Fruit fly (Drosophila melanogaster): ENCODE results near the gene CG3437.

CG3437 gene

DNA sequence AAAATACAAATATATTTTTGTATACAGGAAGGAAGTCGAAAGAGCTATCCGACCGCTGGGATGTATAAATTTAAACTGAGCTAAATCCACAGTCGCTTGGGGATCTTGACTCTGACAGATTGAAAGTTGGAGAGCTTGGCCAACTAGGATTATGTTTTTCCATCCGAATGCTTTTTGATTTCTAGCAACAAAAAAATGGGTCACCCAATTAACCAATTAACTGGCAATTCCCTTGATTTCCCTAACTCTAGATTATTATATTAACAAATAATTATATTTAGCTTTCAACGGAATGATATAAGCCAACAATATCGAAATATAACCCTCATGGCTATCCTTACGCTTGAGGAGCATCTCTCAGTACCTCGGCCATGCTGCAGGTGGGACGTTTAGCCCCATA, 40.2 kb downstream of the CG3437 start, which contains the start of gene CG3982:
CG3982 (minus strand) TSS at position 101 of the 400 bp plus-strand sequence.
- TF ChIP-seq CTCF (optimal IDR thresholded peaks at IDR 0.05) = no peak
- TF ChIP-seq CG8478 (optimal IDR thresholded peaks at IDR 0.05) = no peak

- TF ChIP-seq CG8478 (optimal IDR thresholded peaks at IDR 0.05) = no peak
- no peak for TF ChIP-seq CTCF (optimal IDR thresholded peaks at IDR 0.05)
Measured at dm6 chr3L:9410754-9411423, 46.6 kb downstream of the CG3437 start, which contains the start of the genes CG4022 and Cpsf5. TSS of gene CG4022 (minus strand) at chr3L:9410832. TSS of gene Cpsf5 (plus strand) at chr3L:9411038.

DNA sequence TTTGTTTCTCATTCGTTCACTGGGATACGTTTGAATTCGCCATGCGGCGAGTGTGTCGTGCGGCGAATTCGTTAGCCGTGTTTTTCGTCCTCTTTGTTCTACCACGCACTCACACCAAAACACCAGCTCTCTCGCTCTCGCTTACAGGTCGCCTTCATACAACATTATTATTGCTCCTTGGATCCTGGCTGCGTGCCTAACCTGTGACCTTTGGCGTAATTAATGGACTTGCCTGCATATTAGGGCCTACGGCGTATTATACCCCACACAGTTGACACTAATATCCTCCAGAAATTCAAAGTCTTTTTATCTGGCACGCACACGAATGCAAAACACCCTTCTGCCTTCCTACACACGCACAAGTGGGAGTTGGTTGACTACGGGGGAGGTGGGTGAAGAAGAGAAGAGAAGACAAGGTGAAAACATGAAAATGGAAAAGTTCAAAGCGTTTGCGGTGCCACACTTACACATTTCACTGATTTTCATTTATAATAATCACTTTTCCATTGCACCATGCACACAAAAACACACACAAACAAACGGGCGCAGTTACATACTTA, 47.4 kb downstream of the CG3437 start:
- no peak for TF ChIP-seq CTCF (optimal IDR thresholded peaks at IDR 0.05)
- TF ChIP-seq CG8478 (optimal IDR thresholded peaks at IDR 0.05) = no peak
